Worm (Caenorhabditis elegans) whole organism, L2 larva: Measurements from ENCODE around the gene C02E7.10.

Experiments used
- R02D3.7 ChIP-seq: fragments of 150-350 bp; optimal IDR thresholded peaks from 2 replicates; lab custom pipeline; 2014; ENCODE audit warnings: missing biosample characterization, missing genetic modification characterization
- aly-2 ChIP-seq: fragments of 150-350 bp; optimal IDR thresholded peaks from 2 replicates; lab custom pipeline; 2014; ENCODE audit warnings: missing biosample characterization, missing genetic modification characterization
- lin-11 ChIP-seq: fragments of 150-350 bp; sonication (generic microtip); optimal IDR thresholded peaks from 2 replicates; lab custom pipeline; 2014; ENCODE audit warnings: missing biosample characterization, missing genetic modification characterization, inconsistent platforms, mixed read lengths
- lsy-2 ChIP-seq, 2 experiments: fragments of 150-350 bp in 1 of 2; sonication (generic microtip) in 1 of 2; optimal IDR thresholded peaks; 2 replicates each; lab custom pipeline; 2014 to 2017; ENCODE audit warnings: missing biosample characterization in 2 of 2, missing genetic modification characterization in 2 of 2
- mbf-1 ChIP-seq: sonication (generic microtip); optimal IDR thresholded peaks from 2 replicates; lab custom pipeline; 2017; ENCODE audit warnings: missing biosample characterization, missing genetic modification characterization
- nhr-12 ChIP-seq: fragments of 150-350 bp; optimal IDR thresholded peaks from 2 replicates; lab custom pipeline; 2014; ENCODE audit warnings: missing biosample characterization, missing genetic modification characterization
- nhr-129 ChIP-seq: fragments of 150-350 bp; optimal IDR thresholded peaks from 2 replicates; lab custom pipeline; 2014; ENCODE audit warnings: missing biosample characterization, missing genetic modification characterization
- peb-1 ChIP-seq: fragments of 150-350 bp; optimal IDR thresholded peaks from 2 replicates; lab custom pipeline; 2014; ENCODE audit warnings: missing biosample characterization, missing genetic modification characterization
- snpc-4 ChIP-seq: fragments of 150-350 bp; optimal IDR thresholded peaks from 2 replicates; lab custom pipeline; 2014; ENCODE audit warnings: missing biosample characterization, missing genetic modification characterization
- unc-62 ChIP-seq: fragments of 150-350 bp; optimal IDR thresholded peaks from 2 replicates; lab custom pipeline; 2014; ENCODE audit warnings: missing biosample characterization, missing genetic modification reagents, missing genetic modification characterization
- ztf-11 ChIP-seq: sonication (generic microtip); optimal IDR thresholded peaks from 2 replicates; lab custom pipeline; 2017; ENCODE audit warnings: missing biosample characterization, missing genetic modification characterization

- TF ChIP-seq ztf-11 (tag; lab: Kevin White, UChicago) (no peak), peb-1 (tag; lab: Kevin White, UChicago) (no peak), unc-62 (GFP tag; lab: Kevin White, UChicago) (no peak), mbf-1 (tag; lab: Kevin White, UChicago) (no peak), nhr-129 (tag; lab: Kevin White, UChicago) (no peak), snpc-4 (tag; lab: Kevin White, UChicago) (no peak), lsy-2 (tag; optimal IDR thresholded peaks at IDR 0.05; lab: Kevin White, UChicago) (no peak), nhr-12 (tag; lab: Kevin White, UChicago) (no peak), R02D3.7 (tag; lab: Kevin White, UChicago) (no peak), aly-2 (tag; lab: Kevin White, UChicago) (no peak), lin-11 (no peak)
These were observed 2.3 kb upstream of the C02E7.10 start for ce11 chrV:4935096-4935495.
